Fruit fly (Drosophila melanogaster): ENCODE results near the gene CG34377.

CG34377 gene

DNA sequence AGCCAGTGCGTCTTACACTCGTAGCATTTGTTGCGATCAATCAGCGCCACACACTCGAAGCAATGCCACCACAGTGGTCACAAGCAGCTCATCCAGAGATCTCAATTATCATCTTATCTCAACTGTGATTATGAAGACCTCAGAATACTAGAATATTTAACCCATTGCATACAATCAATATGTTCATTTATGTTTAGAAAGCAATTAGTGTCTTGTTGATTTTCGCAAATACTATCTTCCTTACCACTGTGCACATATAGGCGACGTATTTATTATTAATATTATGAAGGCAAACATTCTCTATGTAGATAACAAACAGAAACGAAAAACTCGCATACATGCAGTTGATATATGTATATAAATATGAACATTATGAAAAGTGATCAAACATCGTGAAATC, 34.9 kb upstream of the CG34377 start (continued):
- TF ChIP-seq run (tag; optimal IDR thresholded peaks at IDR 0.05) (no peak), h (optimal IDR thresholded peaks at IDR 0.05) (no peak), grn (GFP tag; optimal IDR thresholded peaks at IDR 0.05) (peak; percentile 47), CG5180 (GFP tag; optimal IDR thresholded peaks at IDR 0.05) (peak; percentile 22), Elba2 (GFP tag; optimal IDR thresholded peaks at IDR 0.05) (no peak), CG12219 (GFP tag; optimal IDR thresholded peaks at IDR 0.05) (peak; percentile 44), bowl (GFP tag; IDR thresholded peaks at IDR 0.05) (peak; percentile 49; the same call in 1 of the 2 replicates), ara (GFP tag; IDR thresholded peaks at IDR 0.05) (peak; percentile 85), nerfin-1 (tag; optimal IDR thresholded peaks at IDR 0.05) (peak; percentile 69), sc (optimal IDR thresholded peaks at IDR 0.05) (no peak), sc (GFP tag; optimal IDR thresholded peaks at IDR 0.05) (peak; percentile 89), CG9932 (GFP tag; IDR thresholded peaks at IDR 0.05) (no peak), sr (GFP tag; IDR thresholded peaks at IDR 0.05) (peak; percentile 22; the same call in 1 of the 3 replicates), CG4820 (GFP tag; optimal IDR thresholded peaks at IDR 0.05) (peak; percentile 79), zfh1 (GFP tag; IDR thresholded peaks at IDR 0.05) (peak; percentile 80), fd64A (GFP tag; optimal IDR thresholded peaks at IDR 0.05) (peak; percentile 86), eve (GFP tag; optimal IDR thresholded peaks at IDR 0.05) (no peak), Atf3 (GFP tag; optimal IDR thresholded peaks at IDR 0.05) (peak; percentile 33), CG13424 (tag; optimal IDR thresholded peaks at IDR 0.05) (peak; percentile 72), Hr3 (GFP tag; optimal IDR thresholded peaks at IDR 0.05) (peak; percentile 55), pros (GFP tag; optimal IDR thresholded peaks at IDR 0.05) (no peak), CG14014 (GFP tag; IDR thresholded peaks at IDR 0.05) (peak; percentile 54; the same call in 1 of the 2 replicates), Hr39 (optimal IDR thresholded peaks at IDR 0.05) (no peak), CG11695 (GFP tag; IDR thresholded peaks at IDR 0.05) (peak; percentile 85), CG30431 (GFP tag; optimal IDR thresholded peaks at IDR 0.05) (peak; percentile 37), vnd (GFP tag; IDR thresholded peaks at IDR 0.05; ENCODE audit: partially characterized antibody) (no peak), CG7839 (tag; optimal IDR thresholded peaks at IDR 0.05) (peak; percentile 54), corto (GFP tag; optimal IDR thresholded peaks at IDR 0.05) (no peak), schlank (tag; optimal IDR thresholded peaks at IDR 0.05) (no peak), CG18619 (GFP tag; optimal IDR thresholded peaks at IDR 0.05) (peak; percentile 58), CG17359 (tag; optimal IDR thresholded peaks at IDR 0.05) (peak; percentile 90), zen (tag; optimal IDR thresholded peaks at IDR 0.05) (peak; percentile 72), Ada2b (GFP tag; IDR thresholded peaks at IDR 0.05) (peak; percentile 69), CG12391 (tag; optimal IDR thresholded peaks at IDR 0.05) (peak; percentile 73), CG8359 (GFP tag; optimal IDR thresholded peaks at IDR 0.05; ENCODE audit: borderline replicate concordance) (peak; percentile 61), ab (GFP tag; optimal IDR thresholded peaks at IDR 0.05) (no peak), org-1 (GFP tag; optimal IDR thresholded peaks at IDR 0.05) (peak; percentile 69), cas (GFP tag; IDR thresholded peaks at IDR 0.05) (no peak), CG31224 (GFP tag; IDR thresholded peaks at IDR 0.05) (peak; percentile 32; the same call in 1 of the 2 replicates), mam (GFP tag; optimal IDR thresholded peaks at IDR 0.05) (no peak), B-H1 (GFP tag; IDR thresholded peaks at IDR 0.05) (peak; percentile 76), ci (GFP tag; IDR thresholded peaks at IDR 0.05) (peak; percentile 82), Rx (GFP tag; IDR thresholded peaks at IDR 0.05) (peak; percentile 54; the same call in 1 of the 2 replicates), Sox102F (GFP tag; optimal IDR thresholded peaks at IDR 0.05) (peak; percentile 76), CG14860 (GFP tag; IDR thresholded peaks at IDR 0.05; ENCODE audit: partially characterized antibody) (no peak), scrt (GFP tag; optimal IDR thresholded peaks at IDR 0.05) (peak; percentile 6), tgo (GFP tag; IDR thresholded peaks at IDR 0.05) (peak; percentile 75), esg (GFP tag; conservative IDR thresholded peaks at IDR 0.05) (peak; percentile 24; the same call in 1 of the 2 replicates), HLH54F (GFP tag; optimal IDR thresholded peaks at IDR 0.05) (peak; percentile 9), pho (GFP tag; optimal IDR thresholded peaks at IDR 0.05) (no peak), nau (GFP tag; optimal IDR thresholded peaks at IDR 0.05) (peak; percentile 86), CG12155 (GFP tag; optimal IDR thresholded peaks at IDR 0.05) (peak; percentile 36)
